Worm (Caenorhabditis elegans) whole organism, L4 larva: ENCODE results near the gene ZK622.1.
A peak's percentile ranks its signal among the peaks of the same experiment; 100 is the strongest.

Experiments used
- Y105C5A.15 ChIP-seq: fragments of 200-800 bp; sonication (Bioruptor generic); IDR thresholded peaks from 2 replicates; pipeline ENCODE4 v1.3.6; 2022; ENCODE audit warnings: missing genetic modification characterization, missing compliant biosample characterization
- ZK337.2 ChIP-seq: fragments of 200-800 bp; sonication (Bioruptor generic); IDR thresholded peaks from 2 replicates; pipeline ENCODE4 v1.3.6; 2022; ENCODE audit warnings: missing genetic modification reagents, missing genetic modification characterization, missing compliant biosample characterization
- cey-2 ChIP-seq: sonication (generic microtip); optimal IDR thresholded peaks from 3 replicates; lab custom pipeline; 2017; ENCODE audit warnings: missing genetic modification characterization, mild to moderate bottlenecking, missing compliant biosample characterization, antibody characterized with exemption, borderline replicate concordance; ENCODE audit not compliant: insufficient read depth
- nhr-102 ChIP-seq: sonication (generic microtip); optimal IDR thresholded peaks from 2 replicates; lab custom pipeline; 2016; ENCODE audit warnings: mild to moderate bottlenecking, missing genetic modification characterization, moderate library complexity, missing compliant biosample characterization
- nhr-11 ChIP-seq: fragments of 150-350 bp; optimal IDR thresholded peaks from 2 replicates; lab custom pipeline; 2014; ENCODE audit warnings: missing biosample characterization, missing genetic modification characterization
- nhr-41 ChIP-seq: fragments of 200-800 bp; sonication (Bioruptor generic); IDR thresholded peaks from 2 replicates; pipeline ENCODE4 v1.3.6; 2022; ENCODE audit warnings: missing genetic modification reagents, missing genetic modification characterization, missing compliant biosample characterization
- nhr-77 ChIP-seq: fragments of 150-350 bp; optimal IDR thresholded peaks from 2 replicates; lab custom pipeline; 2014; ENCODE audit warnings: missing biosample characterization, missing genetic modification characterization
- unc-62 ChIP-seq, 3 experiments: fragments of 150-350 bp in 1 of 3; sonication (generic microtip); optimal IDR thresholded peaks in 2 of 3; peaks in 1 of 3; 1 replicate in 1 of 3; 2 replicates in 2 of 3; lab custom pipeline; 2014 to 2017; ENCODE audit warnings: missing biosample characterization in 3 of 3, missing genetic modification characterization in 3 of 3, missing genetic modification reagents in 3 of 3, missing genotype in 1 of 3

DNA sequence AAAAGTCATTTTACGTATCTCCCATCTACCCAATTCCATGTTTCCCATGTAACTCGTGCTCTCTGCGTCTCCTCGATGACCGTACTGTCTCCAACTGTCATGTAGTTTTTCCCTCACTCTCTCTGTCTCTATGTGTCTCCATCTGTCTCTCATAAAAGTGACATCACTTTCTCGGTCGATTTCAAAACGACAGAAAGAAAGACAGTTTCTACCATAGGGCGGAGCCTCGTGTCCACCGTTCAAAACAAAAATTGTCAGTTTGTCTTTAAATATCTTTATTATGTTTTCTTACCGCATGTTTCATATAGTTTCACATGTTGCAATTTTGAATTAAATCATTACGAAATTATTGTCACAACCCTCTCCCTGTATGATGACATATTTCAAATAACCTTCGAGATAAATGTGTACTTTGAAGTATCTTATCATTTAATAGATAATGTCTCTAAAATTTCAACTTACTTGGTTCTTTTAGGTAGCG lies 36.6 kb downstream of the ZK622.1 start:
- no peak for TF ChIP-seq Y105C5A.15 (GFP tag; lab: Robert Waterston, UW)
- TF ChIP-seq nhr-41 (GFP tag; lab: Robert Waterston, UW), result no peak
- peak; percentile 76 for TF ChIP-seq nhr-77 (tag; lab: Kevin White, UChicago)
- peak; percentile 63 for TF ChIP-seq nhr-11 (tag; lab: Kevin White, UChicago)
- peak; percentile 91 for TF ChIP-seq nhr-102 (tag; lab: Kevin White, UChicago)
- peak; percentile 61 for TF ChIP-seq cey-2
- TF ChIP-seq ZK337.2 (GFP tag; lab: Robert Waterston, UW), result no peak; the same call in 1 of the 2 replicates
- TF ChIP-seq unc-62 (GFP tag; optimal IDR thresholded peaks at IDR 0.05 in 1 of 2; lab: Kevin White, UChicago), result peak; percentile 64 to 100
- TF ChIP-seq unc-62 (tag; optimal IDR thresholded peaks at IDR 0.05; lab: Kevin White, UChicago), result no peak
